Worm (Caenorhabditis elegans): ENCODE measurements around the gene spch-1.

DNA sequence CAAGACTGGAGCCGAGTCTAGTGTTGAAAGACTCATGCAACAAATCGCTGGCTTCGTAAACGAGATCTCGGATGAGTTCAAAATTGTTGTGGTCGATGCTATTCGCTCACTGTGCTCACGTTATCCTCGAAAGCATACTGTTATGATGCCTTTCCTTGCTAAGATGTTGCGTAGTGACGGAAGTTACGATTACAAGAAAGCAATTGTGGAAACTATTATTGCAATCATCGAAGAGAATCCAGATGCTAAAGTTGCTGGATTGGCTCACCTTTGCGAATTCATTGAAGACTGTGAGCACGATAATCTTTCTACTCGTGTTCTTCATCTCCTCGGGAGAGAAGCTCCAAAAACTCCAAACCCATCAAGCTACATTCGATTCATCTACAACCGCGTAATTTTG lies 42.1 kb upstream of the spch-1 start:
- TF ChIP-seq tab-1 (GFP tag; IDR thresholded peaks at IDR 0.05): no peak
- no peak for TF ChIP-seq flt-1 (GFP tag; IDR thresholded peaks at IDR 0.05)
- TF ChIP-seq ztf-29 (GFP tag; IDR thresholded peaks at IDR 0.05): no peak
- no peak for TF ChIP-seq cog-1 (tag; optimal IDR thresholded peaks at IDR 0.05)
- no peak for TF ChIP-seq med-1 (GFP tag; optimal IDR thresholded peaks at IDR 0.05; ENCODE audit: insufficient read depth)
- no peak for TF ChIP-seq klf-2 (GFP tag; conservative IDR thresholded peaks at IDR 0.05)
